Worm (Caenorhabditis elegans): ENCODE data around the gene T24A6.20.
"Not testable (repeated sequence)": the region's sequence is repeated elsewhere in the genome, so short reads cannot be mapped to it uniquely, and the experiment has no call there.

The T24A6.20 gene

ce11 chrV:3548798-3549197 is 4.1 kb upstream of the T24A6.20 start, which contains the start of gene srw-130:
srw-130 (minus strand) TSS chrV:3548898.
- no peak for TF ChIP-seq unc-62 (GFP tag; optimal IDR thresholded peaks at IDR 0.05)

- no peak for TF ChIP-seq unc-62 (GFP tag; optimal IDR thresholded peaks at IDR 0.05)
These were observed 3.4 kb upstream of the T24A6.20 start, which contains the start of gene sri-21 for ce11 chrV:3549553-3549952. sri-21 (plus strand) TSS chrV:3549853.

ce11 chrV:3551765-3552164 is 1.2 kb upstream of the T24A6.20 start, which contains the start of gene grl-28:
grl-28 (minus strand) TSS chrV:3551865.
- no peak for TF ChIP-seq unc-62 (GFP tag; optimal IDR thresholded peaks at IDR 0.05)

ce11 chrV:3554869-3555268 is 1.9 kb downstream of the T24A6.20 start, which contains the start of gene grl-29:
grl-29 (minus strand) TSS chrV:3555236.
- no peak for TF ChIP-seq unc-62 (GFP tag; optimal IDR thresholded peaks at IDR 0.05)

- TF ChIP-seq unc-62 (GFP tag; optimal IDR thresholded peaks at IDR 0.05): no peak
These were observed 3.1 kb downstream of the T24A6.20 start, which contains the start of gene grl-30 for ce11 chrV:3555986-3556385. grl-30 (plus strand) TSS chrV:3556286.

- TF ChIP-seq unc-62 (GFP tag; optimal IDR thresholded peaks at IDR 0.05): no peak
These were observed 4.5 kb downstream of the T24A6.20 start, which contains the start of gene grl-31 for ce11 chrV:3557422-3557821. grl-31 (minus strand) TSS chrV:3557778.

- not testable (repeated sequence) for TF ChIP-seq unc-62 (GFP tag; optimal IDR thresholded peaks at IDR 0.05)
These were observed 5.8 kb downstream of the T24A6.20 start, which contains the start of gene T24A6.1 for ce11 chrV:3558744-3559143. T24A6.1 (plus strand) TSS chrV:3559044.

- not testable (repeated sequence) for TF ChIP-seq unc-62 (GFP tag; optimal IDR thresholded peaks at IDR 0.05)
These were observed 9.9 kb downstream of the T24A6.20 start, which contains the start of gene T24A6.16 for ce11 chrV:3562824-3563223. T24A6.16 (minus strand) TSS chrV:3562924.

- TF ChIP-seq unc-62 (GFP tag; optimal IDR thresholded peaks at IDR 0.05): not testable (repeated sequence)
These were observed 11.4 kb downstream of the T24A6.20 start, which contains the start of gene T24A6.17 for ce11 chrV:3564335-3564734. T24A6.17 (minus strand) TSS chrV:3564435.

ce11 chrV:3570695-3571094 is 17.8 kb downstream of the T24A6.20 start, which contains the start of gene F40C5.2:
F40C5.2 (plus strand) TSS chrV:3570995.
- TF ChIP-seq unc-62 (GFP tag; optimal IDR thresholded peaks at IDR 0.05): not testable (repeated sequence)

- TF ChIP-seq unc-62 (GFP tag; optimal IDR thresholded peaks at IDR 0.05): not testable (repeated sequence)
These were observed 19.5 kb downstream of the T24A6.20 start, which contains the start of gene F40C5.1 for ce11 chrV:3572408-3572807. F40C5.1 (plus strand) TSS chrV:3572708.

ce11 chrV:3575759-3576158 is 22.8 kb downstream of the T24A6.20 start, which contains the start of gene grl-27:
grl-27 (minus strand) TSS chrV:3575859.
- no peak for TF ChIP-seq unc-62 (GFP tag; optimal IDR thresholded peaks at IDR 0.05)

- TF ChIP-seq unc-62 (GFP tag; optimal IDR thresholded peaks at IDR 0.05): no peak
These were observed 25.9 kb downstream of the T24A6.20 start, which contains the start of gene pygl-1 for ce11 chrV:3578813-3579212. pygl-1 (plus strand) TSS chrV:3579023.

ce11 chrV:3579248-3579647 is 26.3 kb downstream of the T24A6.20 start:
- no peak for TF ChIP-seq unc-62 (GFP tag; optimal IDR thresholded peaks at IDR 0.05)

ce11 chrV:3579795-3580194 is 26.9 kb downstream of the T24A6.20 start:
- TF ChIP-seq unc-62 (GFP tag; optimal IDR thresholded peaks at IDR 0.05): no peak

- TF ChIP-seq unc-62 (GFP tag; optimal IDR thresholded peaks at IDR 0.05): no peak
These were observed 27.5 kb downstream of the T24A6.20 start for ce11 chrV:3580385-3580784.

- TF ChIP-seq unc-62 (GFP tag; optimal IDR thresholded peaks at IDR 0.05): no peak
These were observed 28.1 kb downstream of the T24A6.20 start for ce11 chrV:3581034-3581433.
